Worm (Caenorhabditis elegans) whole organism, L2 larva: Measurements from ENCODE around the gene ceh-81.

ENCODE experiments used
- alr-1 ChIP-seq: fragments of 150-350 bp; optimal IDR thresholded peaks from 2 replicates; lab custom pipeline; 2014; ENCODE audit warnings: missing biosample characterization, missing genetic modification characterization
- ceh-82 ChIP-seq: fragments of 150-350 bp; optimal IDR thresholded peaks from 2 replicates; lab custom pipeline; 2014; ENCODE audit warnings: missing biosample characterization, missing genetic modification characterization
- lin-13 ChIP-seq: fragments of 150-350 bp; optimal IDR thresholded peaks from 2 replicates; lab custom pipeline; 2014; ENCODE audit warnings: missing biosample characterization, missing genetic modification reagents, missing genetic modification characterization
- lin-39 ChIP-seq: fragments of 150-350 bp; optimal IDR thresholded peaks from 2 replicates; lab custom pipeline; 2014; ENCODE audit warnings: missing biosample characterization, missing genetic modification reagents, missing genetic modification characterization
- nhr-10 ChIP-seq: sonication (generic microtip); optimal IDR thresholded peaks from 2 replicates; lab custom pipeline; 2017; ENCODE audit warnings: missing biosample characterization, missing genetic modification characterization
- sem-4 ChIP-seq: fragments of 150-350 bp; optimal IDR thresholded peaks from 2 replicates; lab custom pipeline; 2014; ENCODE audit warnings: missing biosample characterization, missing genetic modification reagents, missing genetic modification characterization

DNA sequence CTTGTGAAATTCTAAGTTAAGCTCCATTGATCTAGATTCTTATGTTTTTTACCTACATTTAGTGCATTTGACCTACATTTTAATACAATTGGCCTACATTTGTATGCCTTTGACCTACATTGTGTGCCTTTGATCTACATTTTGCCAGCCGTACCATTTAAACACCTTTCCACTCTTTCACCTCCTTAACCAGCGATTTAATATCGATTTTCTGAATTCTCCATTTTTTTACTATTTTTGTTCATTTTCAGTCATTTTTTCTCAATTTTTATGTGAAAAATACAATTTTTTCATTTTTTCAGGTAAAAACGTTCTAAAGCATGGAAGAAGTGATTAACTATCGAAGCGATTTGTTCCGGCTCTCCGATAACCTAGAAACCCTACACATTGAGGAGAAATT, 17.3 kb upstream of the ceh-81 start, which contains the start of gene btb-7:
- TF ChIP-seq ceh-82 (tag; lab: Kevin White, UChicago) (no peak), alr-1 (no peak), lin-39 (no peak), nhr-10 (tag; lab: Kevin White, UChicago) (no peak), sem-4 (tag; lab: Kevin White, UChicago) (no peak), lin-13 (no peak)
